Fruit fly (Drosophila melanogaster): Measurements from ENCODE around the gene hzg.

DNA sequence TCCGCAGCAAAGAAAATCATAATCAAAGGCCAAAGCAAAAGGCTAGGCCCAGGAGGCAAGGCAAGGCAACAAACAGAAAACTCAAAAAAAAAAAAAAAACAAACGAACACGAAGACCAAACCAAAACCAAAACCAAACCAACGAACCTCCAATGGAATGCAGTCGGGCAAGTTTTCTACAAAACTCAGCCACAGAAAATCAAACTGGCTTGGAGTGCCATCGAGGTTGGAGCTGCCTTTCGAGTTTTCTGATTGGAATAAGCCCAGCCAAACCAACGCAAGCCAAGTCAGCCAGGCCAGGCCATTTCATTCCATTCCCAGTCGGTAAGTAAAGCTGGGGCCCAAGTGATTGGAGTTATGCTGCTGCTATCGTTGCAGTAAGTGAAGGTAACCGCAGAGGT lies 38.1 kb upstream of the hzg start:
- TF ChIP-seq tgo (GFP tag; IDR thresholded peaks at IDR 0.05) (no peak), CG9609 (GFP tag; optimal IDR thresholded peaks at IDR 0.05) (no peak), esg (GFP tag; conservative IDR thresholded peaks at IDR 0.05) (no peak), cas (GFP tag; IDR thresholded peaks at IDR 0.05) (no peak), Camta (GFP tag; optimal IDR thresholded peaks at IDR 0.05) (no peak), Six4 (GFP tag; optimal IDR thresholded peaks at IDR 0.05) (no peak), CG18262 (tag; optimal IDR thresholded peaks at IDR 0.05) (no peak), unc-4 (GFP tag; IDR thresholded peaks at IDR 0.05; ENCODE audit: partially characterized antibody) (no peak), oc (tag; optimal IDR thresholded peaks at IDR 0.05) (no peak), CG1832 (GFP tag; optimal IDR thresholded peaks at IDR 0.05) (no peak), gsb-n (tag; optimal IDR thresholded peaks at IDR 0.05) (no peak), CG11085 (GFP tag; IDR thresholded peaks at IDR 0.05) (no peak)
